Fruit fly (Drosophila melanogaster) whole organism, embryonic: ENCODE results near the gene CG3726.

Experiments used
- ATbp ChIP-seq: fragments of 200-800 bp; sonication (Bioruptor generic); optimal IDR thresholded peaks from 2 replicates; lab custom pipeline; 2017; ENCODE audit warnings: missing biosample characterization, mild to moderate bottlenecking, missing genetic modification characterization, missing genetic modification reagents
- Ada2b ChIP-seq: fragments of 200-800 bp; sonication (Bioruptor generic); IDR thresholded peaks from 2 replicates; pipeline ENCODE4 v1.3.6; 2022; ENCODE audit warnings: missing biosample characterization, missing genetic modification characterization
- Asciz ChIP-seq: fragments of 200-800 bp; sonication (Bioruptor generic); optimal IDR thresholded peaks from 2 replicates; lab custom pipeline; 2017; ENCODE audit warnings: missing biosample characterization, mild to moderate bottlenecking, missing genetic modification characterization, missing genetic modification reagents
- Bteb2 ChIP-seq: fragments of 200-800 bp; sonication (Bioruptor generic); optimal IDR thresholded peaks from 2 replicates; lab custom pipeline; 2016; ENCODE audit warnings: missing biosample characterization, missing genetic modification characterization
- CG10979 ChIP-seq: fragments of 200-800 bp; sonication (Bioruptor generic); optimal IDR thresholded peaks from 2 replicates; lab custom pipeline; 2018; ENCODE audit warnings: missing biosample characterization, mild to moderate bottlenecking, missing genetic modification characterization, moderate library complexity
- CG12104 ChIP-seq: fragments of 200-800 bp; sonication (Bioruptor generic); optimal IDR thresholded peaks from 3 replicates; lab custom pipeline; 2016; ENCODE audit warnings: missing biosample characterization, missing genetic modification characterization
- CG12391 ChIP-seq: fragments of 200-800 bp; sonication (Bioruptor generic); optimal IDR thresholded peaks from 3 replicates; lab custom pipeline; 2018; ENCODE audit warnings: missing biosample characterization, mild to moderate bottlenecking, missing genetic modification characterization, moderate library complexity
- CG13296 ChIP-seq: fragments of 200-800 bp; sonication (Bioruptor generic); optimal IDR thresholded peaks from 3 replicates; lab custom pipeline; 2018; ENCODE audit warnings: missing biosample characterization, mild to moderate bottlenecking, missing genetic modification characterization
- CG1603 ChIP-seq: fragments of 200-800 bp; sonication (Bioruptor generic); optimal IDR thresholded peaks from 2 replicates; lab custom pipeline; 2019; ENCODE audit warnings: missing biosample characterization, mild to moderate bottlenecking, missing genetic modification characterization, moderate library complexity
- CG17359 ChIP-seq: fragments of 200-800 bp; sonication (Bioruptor generic); optimal IDR thresholded peaks from 3 replicates; lab custom pipeline; 2018; ENCODE audit warnings: missing biosample characterization, mild to moderate bottlenecking, missing genetic modification characterization, moderate library complexity
- CG18262 ChIP-seq: fragments of 200-800 bp; optimal IDR thresholded peaks from 3 replicates; lab custom pipeline; 2019; ENCODE audit warnings: missing biosample characterization, mild to moderate bottlenecking, missing genetic modification characterization, moderate library complexity
- CG18599 ChIP-seq: fragments of 200-800 bp; sonication (Bioruptor generic); optimal IDR thresholded peaks from 3 replicates; lab custom pipeline; 2017; ENCODE audit warnings: missing biosample characterization, missing genetic modification characterization, mild to moderate bottlenecking, moderate library complexity, missing genetic modification reagents
- CG2120 ChIP-seq: fragments of 200-800 bp; sonication (Bioruptor generic); optimal IDR thresholded peaks from 3 replicates; lab custom pipeline; 2016; ENCODE audit warnings: missing biosample characterization, missing genetic modification characterization
- CG2875 ChIP-seq: fragments of 200-800 bp; sonication (Bioruptor generic); optimal IDR thresholded peaks from 2 replicates; lab custom pipeline; 2017; ENCODE audit warnings: missing biosample characterization, mild to moderate bottlenecking, missing genetic modification characterization, missing genetic modification reagents
- CG31224 ChIP-seq: fragments of 200-800 bp; sonication (Bioruptor generic); IDR thresholded peaks from 2 replicates; pipeline ENCODE4 v1.3.6; 2022; ENCODE audit warnings: missing biosample characterization, missing genetic modification characterization
- CG33557 ChIP-seq: fragments of 200-800 bp; sonication (Bioruptor generic); optimal IDR thresholded peaks from 2 replicates; lab custom pipeline; 2019; ENCODE audit warnings: missing biosample characterization, mild to moderate bottlenecking, missing genetic modification characterization, moderate library complexity
- CG34224 ChIP-seq: fragments of 200-800 bp; sonication (Bioruptor generic); IDR thresholded peaks from 3 replicates; pipeline ENCODE4 v1.3.6; 2022; ENCODE audit warnings: missing biosample characterization, missing genetic modification characterization; ENCODE audit not compliant: partially characterized antibody
- CG4730 ChIP-seq: fragments of 200-800 bp; sonication (Bioruptor generic); IDR thresholded peaks from 2 replicates; pipeline ENCODE4 v1.3.6; 2022; ENCODE audit warnings: missing biosample characterization, missing genetic modification characterization
- CG6689 ChIP-seq: fragments of 200-800 bp; sonication (Bioruptor generic); IDR thresholded peaks from 2 replicates; pipeline ENCODE4 v1.3.6; 2022; ENCODE audit warnings: missing biosample characterization, missing genetic modification characterization
- CG7357 ChIP-seq: fragments of 200-800 bp; sonication (Bioruptor generic); IDR thresholded peaks from 3 replicates; pipeline ENCODE4 v1.3.6; 2022; ENCODE audit warnings: missing biosample characterization, missing genetic modification characterization
- CG7839 ChIP-seq: fragments of 200-800 bp; sonication (Bioruptor generic); optimal IDR thresholded peaks from 3 replicates; lab custom pipeline; 2018; ENCODE audit warnings: missing biosample characterization, mild to moderate bottlenecking, missing genetic modification characterization, moderate library complexity
- CG8924 ChIP-seq: fragments of 200-800 bp; optimal IDR thresholded peaks from 3 replicates; lab custom pipeline; 2019; ENCODE audit warnings: missing biosample characterization, mild to moderate bottlenecking, missing genetic modification characterization, moderate library complexity
- CG9727 ChIP-seq: fragments of 200-800 bp; sonication (Bioruptor generic); optimal IDR thresholded peaks from 3 replicates; lab custom pipeline; 2017; ENCODE audit warnings: missing biosample characterization, mild to moderate bottlenecking, missing genetic modification characterization
- Dref ChIP-seq: fragments of 200-800 bp; sonication (Bioruptor generic); IDR thresholded peaks from 2 replicates; pipeline ENCODE4 v1.3.6; 2022; ENCODE audit warnings: missing biosample characterization, missing genetic modification characterization
- Drgx ChIP-seq: fragments of 200-800 bp; sonication (Bioruptor generic); IDR thresholded peaks from 2 replicates; pipeline ENCODE4 v1.3.6; 2022; ENCODE audit warnings: missing biosample characterization, missing genetic modification characterization
- Elba2 ChIP-seq: fragments of 200-800 bp; sonication (Bioruptor generic); optimal IDR thresholded peaks from 3 replicates; lab custom pipeline; 2016; ENCODE audit warnings: missing biosample characterization, missing genetic modification characterization
- Fer1 ChIP-seq: fragments of 200-800 bp; sonication (Bioruptor generic); optimal IDR thresholded peaks from 2 replicates; lab custom pipeline; 2017; ENCODE audit warnings: missing biosample characterization, mild to moderate bottlenecking, missing genetic modification characterization
- Oli ChIP-seq: fragments of 200-800 bp; sonication (Bioruptor generic); optimal IDR thresholded peaks from 2 replicates; lab custom pipeline; 2018; ENCODE audit warnings: missing biosample characterization, mild to moderate bottlenecking, missing genetic modification characterization, moderate library complexity
- Sin3A ChIP-seq: fragments of >200 bp; optimal IDR thresholded peaks from 2 replicates; lab custom pipeline; 2018
- Xrp1 ChIP-seq: fragments of 200-800 bp; sonication (Bioruptor generic); IDR thresholded peaks from 2 replicates; pipeline ENCODE4 v1.3.6; 2022; ENCODE audit warnings: missing biosample characterization, missing genetic modification characterization
- ap ChIP-seq: fragments of 200-800 bp; sonication (Bioruptor generic); IDR thresholded peaks from 2 replicates; pipeline ENCODE4 v1.3.6; 2022; ENCODE audit warnings: missing biosample characterization, missing genetic modification characterization
- ci ChIP-seq: fragments of 200-800 bp; sonication (Bioruptor generic); IDR thresholded peaks from 3 replicates; pipeline ENCODE4 v1.3.6; 2022; ENCODE audit warnings: missing biosample characterization, missing genetic modification characterization
- dysf ChIP-seq: fragments of 200-800 bp; sonication (Bioruptor generic); IDR thresholded peaks from 3 replicates; pipeline ENCODE4 v1.3.6; 2022; ENCODE audit warnings: missing biosample characterization, missing genetic modification characterization
- esg ChIP-seq: fragments of 200-800 bp; sonication (Bioruptor generic); conservative IDR thresholded peaks from 2 replicates; pipeline ENCODE4 v1.3.6; 2022; ENCODE audit warnings: missing biosample characterization, missing genetic modification characterization
- fd96Cb ChIP-seq: fragments of 200-800 bp; sonication (Bioruptor generic); optimal IDR thresholded peaks from 2 replicates; lab custom pipeline; 2018; ENCODE audit warnings: missing biosample characterization, mild to moderate bottlenecking, missing genetic modification characterization, moderate library complexity
- gem ChIP-seq: fragments of 200-800 bp; sonication (Bioruptor generic); optimal IDR thresholded peaks from 2 replicates; lab custom pipeline; 2019; ENCODE audit warnings: missing biosample characterization, mild to moderate bottlenecking, missing genetic modification characterization, moderate library complexity
- grau ChIP-seq: fragments of 200-800 bp; optimal IDR thresholded peaks from 3 replicates; lab custom pipeline; 2019; ENCODE audit warnings: missing biosample characterization, mild to moderate bottlenecking, missing genetic modification characterization, moderate library complexity
- gsb-n ChIP-seq: fragments of 200-800 bp; sonication (Bioruptor generic); optimal IDR thresholded peaks from 3 replicates; lab custom pipeline; 2018; ENCODE audit warnings: missing biosample characterization, mild to moderate bottlenecking, missing genetic modification characterization
- hkb ChIP-seq, 2 experiments: fragments of 200-800 bp in 1 of 2; fragments of >200 bp in 1 of 2; sonication (Bioruptor generic) in 1 of 2; IDR thresholded peaks in 1 of 2; optimal IDR thresholded peaks in 1 of 2; 2 replicates each; pipeline versions ENCODE4 v1.3.6 to Lab custom; 2017 to 2022; ENCODE audit warnings: missing biosample characterization in 1 of 2, missing genetic modification characterization in 1 of 2
- kay ChIP-seq: fragments of 200-800 bp; sonication (Bioruptor generic); optimal IDR thresholded peaks from 2 replicates; lab custom pipeline; 2016; ENCODE audit warnings: missing biosample characterization, missing genetic modification characterization
- lab ChIP-seq: fragments of 200-800 bp; sonication (Bioruptor generic); optimal IDR thresholded peaks from 3 replicates; lab custom pipeline; 2017; ENCODE audit warnings: missing biosample characterization, missing genetic modification characterization, mild to moderate bottlenecking, moderate library complexity, missing genetic modification reagents
- onecut ChIP-seq: fragments of 200-800 bp; sonication (Bioruptor generic); IDR thresholded peaks from 2 replicates; pipeline ENCODE4 v1.3.6; 2022; ENCODE audit warnings: missing biosample characterization, missing genetic modification characterization
- pb ChIP-seq: fragments of 200-800 bp; sonication (Bioruptor generic); optimal IDR thresholded peaks from 3 replicates; lab custom pipeline; 2016; ENCODE audit warnings: missing biosample characterization, missing genetic modification characterization
- prd ChIP-seq, 3 experiments: fragments of >200 bp in 2 of 3; fragments of 200-800 bp in 1 of 3; sonication (Bioruptor generic) in 1 of 3; optimal IDR thresholded peaks in 2 of 3; IDR thresholded peaks in 1 of 3; 2 replicates in 2 of 3; 3 replicates in 1 of 3; pipeline versions ENCODE4 v1.3.6 to Lab custom; 2017 to 2022; ENCODE audit warnings: missing biosample characterization in 1 of 3, missing genetic modification characterization in 1 of 3
- ranshi ChIP-seq: fragments of 200-800 bp; sonication (Bioruptor generic); IDR thresholded peaks from 2 replicates; pipeline ENCODE4 v1.3.6; 2022; ENCODE audit warnings: missing biosample characterization, missing genetic modification characterization
- ro ChIP-seq: fragments of 200-800 bp; sonication (Bioruptor generic); IDR thresholded peaks from 2 replicates; pipeline ENCODE4 v1.3.6; 2022; ENCODE audit warnings: missing biosample characterization, missing genetic modification characterization
- sisA ChIP-seq: fragments of 200-800 bp; sonication (Bioruptor generic); IDR thresholded peaks from 2 replicates; pipeline ENCODE4 v1.3.6; 2022; ENCODE audit warnings: missing biosample characterization, missing genetic modification characterization
- tx ChIP-seq: fragments of 200-800 bp; sonication (Bioruptor generic); optimal IDR thresholded peaks from 2 replicates; lab custom pipeline; 2016; ENCODE audit warnings: missing biosample characterization, missing genetic modification characterization
- unpg ChIP-seq: fragments of 200-800 bp; sonication (Bioruptor generic); optimal IDR thresholded peaks from 3 replicates; lab custom pipeline; 2018; ENCODE audit warnings: missing biosample characterization, mild to moderate bottlenecking, missing genetic modification characterization, moderate library complexity

CG3726 gene

DNA sequence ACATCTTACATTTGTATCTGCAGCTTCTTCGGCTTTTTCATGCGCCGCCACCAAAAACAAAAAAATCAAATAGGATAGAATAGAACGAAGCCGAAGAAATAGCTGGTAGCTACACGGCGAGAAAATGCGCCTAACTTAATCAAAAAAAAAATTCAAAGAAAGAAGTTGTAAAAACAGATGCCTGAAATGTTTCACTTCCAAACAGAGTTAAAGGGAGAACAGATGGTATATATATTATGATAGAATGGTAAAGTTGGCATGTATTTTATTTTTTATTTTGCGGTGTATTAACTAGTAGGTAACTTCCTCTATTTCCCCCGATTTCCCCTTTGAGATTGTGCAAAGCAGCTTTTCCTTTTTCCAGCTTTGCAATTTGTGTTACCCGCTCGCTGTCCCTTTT, 7.5 kb downstream of the CG3726 start (continued):
- TF ChIP-seq grau (tag; lab: Kevin White, UChicago), result peak; percentile 44
- TF ChIP-seq CG18262 (tag; lab: Kevin White, UChicago), result peak; percentile 32
- peak; percentile 23 for TF ChIP-seq fd96Cb (tag; lab: Kevin White, UChicago)
- peak; percentile 2 for TF ChIP-seq gsb-n (tag; lab: Kevin White, UChicago)
- no peak for TF ChIP-seq CG33557 (GFP tag; lab: Kevin White, UChicago)
- TF ChIP-seq ATbp (GFP tag; lab: Kevin White, UChicago), result peak; percentile 34
- peak; percentile 38 for TF ChIP-seq CG7839 (tag; lab: Kevin White, UChicago)
- no peak for TF ChIP-seq hkb (optimal IDR thresholded peaks at IDR 0.05; lab: Kevin White, UChicago)
- TF ChIP-seq hkb (GFP tag; IDR thresholded peaks at IDR 0.05; lab: Robert Waterston, UW), result 0 out of 2 replicates have a peak, but pooled peaks have one; percentile 27
- TF ChIP-seq tx, result no peak
- TF ChIP-seq unpg, result peak; percentile 45
- peak; percentile 68 for TF ChIP-seq gem (tag; lab: Kevin White, UChicago)
- TF ChIP-seq Dref, result no peak
- TF ChIP-seq Elba2 (GFP tag; lab: Kevin White, UChicago), result no peak
- TF ChIP-seq CG8924 (tag; lab: Kevin White, UChicago), result peak; percentile 2
- no peak for TF ChIP-seq ap (GFP tag; lab: Robert Waterston, UW)
- TF ChIP-seq CG12391 (tag; lab: Kevin White, UChicago), result peak; percentile 27
- peak; percentile 53 for TF ChIP-seq CG18599 (GFP tag; lab: Kevin White, UChicago)
- TF ChIP-seq Xrp1 (GFP tag; lab: Robert Waterston, UW), result peak; percentile 58
- peak; percentile 46; the same call in 1 of the 2 replicates for TF ChIP-seq Ada2b (GFP tag; lab: Robert Waterston, UW)
- peak; percentile 49 for TF ChIP-seq CG1603 (tag; lab: Kevin White, UChicago)
- peak; percentile 12 for TF ChIP-seq CG12104
- TF ChIP-seq lab, result peak; percentile 29
- no peak for TF ChIP-seq pb (GFP tag; lab: Kevin White, UChicago)
- no peak for TF ChIP-seq prd (optimal IDR thresholded peaks at IDR 0.05; lab: Kevin White, UChicago)
- peak; percentile 50; the same call in 1 of the 3 replicates for TF ChIP-seq prd (GFP tag; IDR thresholded peaks at IDR 0.05; lab: Robert Waterston, UW)
- no peak for TF ChIP-seq Bteb2 (GFP tag; lab: Kevin White, UChicago)
- no peak for TF ChIP-seq esg (GFP tag; lab: Robert Waterston, UW)
- peak; percentile 43 for TF ChIP-seq CG17359 (tag; lab: Kevin White, UChicago)
- TF ChIP-seq CG7357 (GFP tag; lab: Robert Waterston, UW), result 0 out of 3 replicates have a peak, but pooled peaks have one; percentile 29
- TF ChIP-seq ranshi (GFP tag; lab: Robert Waterston, UW), result 0 out of 2 replicates have a peak, but pooled peaks have one; percentile 6
- 0 out of 2 replicates have a peak, but pooled peaks have one; percentile 28 for TF ChIP-seq sisA
- no peak for TF ChIP-seq CG31224 (GFP tag; lab: Robert Waterston, UW)
- 0 out of 2 replicates have a peak, but pooled peaks have one; percentile 13 for TF ChIP-seq onecut (GFP tag; lab: Robert Waterston, UW)
- no peak for TF ChIP-seq Asciz (GFP tag; lab: Kevin White, UChicago)
- TF ChIP-seq Sin3A (lab: Kevin White, UChicago), result no peak
- TF ChIP-seq Oli (tag; lab: Kevin White, UChicago), result peak; percentile 34
- 0 out of 2 replicates have a peak, but pooled peaks have one; percentile 14 for TF ChIP-seq CG6689 (GFP tag; lab: Robert Waterston, UW)
- TF ChIP-seq CG10979 (tag; lab: Kevin White, UChicago), result peak; percentile 56
- TF ChIP-seq kay (GFP tag; lab: Kevin White, UChicago), result no peak
- peak; percentile 8 for TF ChIP-seq Fer1
- TF ChIP-seq Drgx (GFP tag; lab: Robert Waterston, UW), result peak; percentile 53; the same call in 1 of the 2 replicates
- no peak for TF ChIP-seq CG4730 (GFP tag; lab: Robert Waterston, UW)
- TF ChIP-seq CG2120 (GFP tag; lab: Kevin White, UChicago), result peak; percentile 43
- TF ChIP-seq ro (GFP tag; lab: Robert Waterston, UW), result no peak
- TF ChIP-seq CG13296 (GFP tag; lab: Kevin White, UChicago), result no peak
- TF ChIP-seq CG2875, result peak; percentile 9
- TF ChIP-seq CG9727, result peak; percentile 18
- TF ChIP-seq dysf (GFP tag; lab: Robert Waterston, UW), result 0 out of 3 replicates have a peak, but pooled peaks have one; percentile 29
- 0 out of 3 replicates have a peak, but pooled peaks have one; percentile 37 for TF ChIP-seq ci (GFP tag; lab: Robert Waterston, UW)
- TF ChIP-seq CG34224 (GFP tag; lab: Robert Waterston, UW), result no peak
